Worm (Caenorhabditis elegans) whole organism, L3 larva: ENCODE measurements around the gene lmd-4.

Source experiments
- lin-39 ChIP-seq: fragments of 150-350 bp; optimal IDR thresholded peaks from 2 replicates; lab custom pipeline; 2018; ENCODE audit warnings: missing biosample characterization, missing genetic modification reagents, missing genetic modification characterization
- nhr-77 ChIP-seq: fragments of 150-350 bp; optimal IDR thresholded peaks from 2 replicates; lab custom pipeline; 2014; ENCODE audit warnings: missing biosample characterization, missing genetic modification characterization
- sea-2 ChIP-seq: fragments of 150-350 bp; sonication (generic microtip); optimal IDR thresholded peaks from 4 replicates; lab custom pipeline; 2014; ENCODE audit warnings: missing biosample characterization, missing genetic modification reagents, missing genetic modification characterization

- TF ChIP-seq lin-39 (tag; lab: Kevin White, UChicago) (no peak), sea-2 (no peak), nhr-77 (no peak)
Measured at ce11 chrV:7307089-7307488, 13.7 kb downstream of the lmd-4 start, which contains the start of gene F07G11.1.
